Worm (Caenorhabditis elegans) whole organism, midembryonic: ENCODE measurements around the gene dsl-7.

Experiments used
- T22C8.4 ChIP-seq: fragments of 200-800 bp; sonication (Bioruptor generic); IDR thresholded peaks from 2 replicates; pipeline ENCODE4 v1.3.6; 2022; ENCODE audit warnings: missing genetic modification characterization, missing compliant biosample characterization
- cog-1 ChIP-seq: sonication (generic microtip); optimal IDR thresholded peaks from 2 replicates; lab custom pipeline; 2016; ENCODE audit warnings: missing genetic modification characterization, missing compliant biosample characterization
- flt-1 ChIP-seq: fragments of 200-800 bp; sonication (Bioruptor generic); IDR thresholded peaks from 2 replicates; pipeline ENCODE4 v1.3.6; 2022; ENCODE audit warnings: missing genetic modification characterization, missing compliant biosample characterization
- med-1 ChIP-seq: sonication (generic microtip); optimal IDR thresholded peaks from 2 replicates; lab custom pipeline; 2017; ENCODE audit warnings: missing genetic modification characterization, mild to moderate bottlenecking, missing compliant biosample characterization, antibody characterized with exemption, missing genetic modification reagents; ENCODE audit not compliant: insufficient read depth
- ztf-23 ChIP-seq: fragments of 200-800 bp; sonication (Bioruptor generic); IDR thresholded peaks from 2 replicates; pipeline ENCODE4 v1.3.6; 2022; ENCODE audit warnings: missing genetic modification reagents, missing genetic modification characterization, missing compliant biosample characterization
- ztf-29 ChIP-seq: fragments of 200-800 bp; sonication (Bioruptor generic); IDR thresholded peaks from 2 replicates; pipeline ENCODE4 v1.3.6; 2022; ENCODE audit warnings: missing genetic modification reagents, missing genetic modification characterization, missing compliant biosample characterization

DNA sequence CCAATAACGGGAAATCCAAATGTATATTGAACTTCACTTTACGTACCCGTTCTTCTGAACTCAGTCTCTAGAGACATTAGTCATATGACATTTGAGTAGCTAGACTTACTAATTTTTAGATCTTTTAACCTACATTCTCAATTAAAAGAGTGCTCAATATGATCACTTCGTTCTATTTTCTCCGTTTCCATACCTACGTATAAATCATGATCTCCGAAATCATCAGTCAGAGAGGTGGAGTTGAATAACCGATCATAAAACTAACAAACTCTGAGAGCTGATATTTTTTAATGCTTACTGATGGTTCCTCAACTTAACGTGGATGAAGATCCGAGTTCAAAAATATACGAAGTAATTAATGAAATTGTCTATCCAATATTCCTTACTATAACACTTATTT lies 28.9 kb upstream of the dsl-7 start, which contains the start of gene srd-35:
- TF ChIP-seq flt-1 (GFP tag; lab: Robert Waterston, UW) = no peak
- no peak for TF ChIP-seq ztf-29
- no peak for TF ChIP-seq ztf-23
- no peak for TF ChIP-seq cog-1
- TF ChIP-seq med-1 (GFP tag; lab: Kevin White, UChicago) = no peak
- no peak for TF ChIP-seq T22C8.4 (GFP tag; lab: Robert Waterston, UW)
